Worm (Caenorhabditis elegans) whole organism, mixed stage, embryonic: ENCODE data around the gene pas-2.

ENCODE experiments used
- M03D4.4 ChIP-seq: sonication (generic microtip); optimal IDR thresholded peaks from 2 replicates; lab custom pipeline; 2017; ENCODE audit warnings: mild to moderate bottlenecking, missing genetic modification characterization, missing compliant biosample characterization
- bed-3 ChIP-seq: fragments of 200-800 bp; sonication (Bioruptor generic); optimal IDR thresholded peaks from 3 replicates; lab custom pipeline; 2018; ENCODE audit warnings: mild to moderate bottlenecking, missing genetic modification characterization, moderate library complexity, missing compliant biosample characterization
- blmp-1 ChIP-seq: fragments of 150-350 bp; optimal IDR thresholded peaks from 2 replicates; lab custom pipeline; 2014; ENCODE audit warnings: missing biosample characterization, missing genetic modification characterization
- ceh-39 ChIP-seq: fragments of 150-350 bp; optimal IDR thresholded peaks from 2 replicates; lab custom pipeline; 2014; ENCODE audit warnings: missing biosample characterization, missing genetic modification characterization
- ceh-43 ChIP-seq: fragments of 200-800 bp; sonication (Bioruptor generic); optimal IDR thresholded peaks from 2 replicates; lab custom pipeline; 2018; ENCODE audit warnings: mild to moderate bottlenecking, missing genetic modification characterization, moderate library complexity, missing compliant biosample characterization
- ceh-83 ChIP-seq: fragments of 200-800 bp; sonication (Bioruptor generic); optimal IDR thresholded peaks from 2 replicates; lab custom pipeline; 2018; ENCODE audit warnings: mild to moderate bottlenecking, missing genetic modification characterization, missing compliant biosample characterization
- ces-1 ChIP-seq: fragments of 150-350 bp; optimal IDR thresholded peaks from 2 replicates; lab custom pipeline; 2014; ENCODE audit warnings: missing biosample characterization, missing genetic modification reagents, missing genetic modification characterization
- cnd-1 ChIP-seq: fragments of 200-800 bp; sonication (Bioruptor generic); optimal IDR thresholded peaks from 2 replicates; lab custom pipeline; 2018; ENCODE audit warnings: mild to moderate bottlenecking, missing genetic modification characterization, missing compliant biosample characterization
- drap-1 ChIP-seq: fragments of 200-800 bp; sonication (Bioruptor generic); optimal IDR thresholded peaks from 3 replicates; lab custom pipeline; 2018; ENCODE audit warnings: mild to moderate bottlenecking, missing genetic modification characterization, missing compliant biosample characterization
- elt-3 ChIP-seq: fragments of 150-350 bp; optimal IDR thresholded peaks from 2 replicates; lab custom pipeline; 2014; ENCODE audit warnings: missing biosample characterization, missing genetic modification characterization
- flh-1 ChIP-seq: fragments of 200-800 bp; sonication (Bioruptor generic); optimal IDR thresholded peaks from 2 replicates; lab custom pipeline; 2018; ENCODE audit warnings: mild to moderate bottlenecking, missing genetic modification characterization, moderate library complexity, missing compliant biosample characterization
- ham-2 ChIP-seq: fragments of 200-800 bp; sonication (Bioruptor generic); optimal IDR thresholded peaks from 2 replicates; lab custom pipeline; 2018; ENCODE audit warnings: mild to moderate bottlenecking, missing genetic modification characterization, missing compliant biosample characterization
- hlh-1 ChIP-seq: fragments of 150-350 bp; optimal IDR thresholded peaks from 2 replicates; lab custom pipeline; 2014; ENCODE audit warnings: missing biosample characterization, missing genetic modification reagents, missing genetic modification characterization
- lin-32 ChIP-seq: fragments of 200-800 bp; sonication (Bioruptor generic); optimal IDR thresholded peaks from 2 replicates; lab custom pipeline; 2018; ENCODE audit warnings: mild to moderate bottlenecking, missing genetic modification characterization, missing compliant biosample characterization
- mab-5 ChIP-seq: fragments of 150-350 bp; optimal IDR thresholded peaks from 2 replicates; lab custom pipeline; 2014; ENCODE audit warnings: missing biosample characterization, missing genetic modification characterization
- mep-1 ChIP-seq: fragments of 150-350 bp; optimal IDR thresholded peaks from 2 replicates; lab custom pipeline; 2017; ENCODE audit warnings: missing biosample characterization, missing genetic modification reagents, missing genetic modification characterization, inconsistent platforms
- nhr-12 ChIP-seq: fragments of 150-350 bp; optimal IDR thresholded peaks from 2 replicates; lab custom pipeline; 2014; ENCODE audit warnings: missing biosample characterization, missing genetic modification characterization
- nhr-2 ChIP-seq: fragments of 150-350 bp; optimal IDR thresholded peaks from 2 replicates; lab custom pipeline; 2014; ENCODE audit warnings: missing biosample characterization, missing genetic modification characterization
- nhr-237 ChIP-seq: fragments of 150-350 bp; optimal IDR thresholded peaks from 2 replicates; lab custom pipeline; 2014; ENCODE audit warnings: missing biosample characterization, missing genetic modification characterization
- nhr-28 ChIP-seq: fragments of 150-350 bp; optimal IDR thresholded peaks from 2 replicates; lab custom pipeline; 2014; ENCODE audit warnings: missing biosample characterization, missing genetic modification characterization
- nhr-76 ChIP-seq: sonication (generic microtip); optimal IDR thresholded peaks from 2 replicates; lab custom pipeline; 2017; ENCODE audit warnings: missing biosample characterization, missing genetic modification characterization
- pha-4 ChIP-seq: fragments of 150-350 bp; optimal IDR thresholded peaks from 2 replicates; lab custom pipeline; 2018; ENCODE audit warnings: missing biosample characterization, missing genetic modification reagents, missing genetic modification characterization
- sem-2 ChIP-seq: fragments of 200-800 bp; sonication (Bioruptor generic); optimal IDR thresholded peaks from 2 replicates; lab custom pipeline; 2018; ENCODE audit warnings: mild to moderate bottlenecking, missing genetic modification characterization, missing compliant biosample characterization
- snpc-4 ChIP-seq: fragments of 150-350 bp; optimal IDR thresholded peaks from 2 replicates; lab custom pipeline; 2014; ENCODE audit warnings: missing biosample characterization, missing genetic modification characterization
- sptf-1 ChIP-seq: sonication (generic microtip); optimal IDR thresholded peaks from 2 replicates; lab custom pipeline; 2017; ENCODE audit warnings: mild to moderate bottlenecking, missing genetic modification characterization, moderate library complexity, missing compliant biosample characterization
- tbx-8 ChIP-seq: fragments of 200-800 bp; sonication (Bioruptor generic); optimal IDR thresholded peaks from 2 replicates; lab custom pipeline; 2018; ENCODE audit warnings: mild to moderate bottlenecking, missing genetic modification characterization, moderate library complexity, missing compliant biosample characterization
- unc-120 ChIP-seq: sonication (generic microtip); optimal IDR thresholded peaks from 2 replicates; lab custom pipeline; 2017; ENCODE audit warnings: missing genetic modification characterization, missing compliant biosample characterization; ENCODE audit not compliant: poor library complexity, severe bottlenecking
- unc-39 ChIP-seq: fragments of 150-350 bp; optimal IDR thresholded peaks from 2 replicates; lab custom pipeline; 2014; ENCODE audit warnings: missing biosample characterization, missing genetic modification characterization
- unc-62 ChIP-seq: fragments of 150-350 bp; optimal IDR thresholded peaks from 2 replicates; lab custom pipeline; 2014; ENCODE audit warnings: missing biosample characterization, missing genetic modification reagents, missing genetic modification characterization
- ztf-11 ChIP-seq: fragments of 150-350 bp; optimal IDR thresholded peaks from 2 replicates; lab custom pipeline; 2014; ENCODE audit warnings: missing biosample characterization, missing genetic modification characterization

The pas-2 gene

DNA sequence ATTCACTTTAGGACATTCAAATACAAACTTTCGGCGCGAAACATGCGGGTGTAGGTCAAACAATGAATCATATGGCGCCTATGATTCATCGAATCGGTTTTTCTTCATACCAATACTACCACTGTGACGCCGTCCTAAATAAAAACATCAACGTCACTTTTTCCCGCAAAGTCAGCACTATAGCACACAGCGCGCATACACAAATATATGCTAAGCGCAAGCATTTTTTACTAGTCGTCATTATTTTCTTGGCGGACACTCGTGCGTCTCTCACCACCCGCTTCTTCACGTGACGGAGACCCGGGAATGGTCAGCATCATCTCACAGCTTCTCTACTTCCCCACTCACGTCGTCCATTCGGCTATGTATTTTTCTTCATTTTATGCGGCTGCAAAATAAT, 47.0 kb upstream of the pas-2 start:
- no peak for TF ChIP-seq pha-4
- no peak for TF ChIP-seq sem-2 (GFP tag; lab: Kevin White, UChicago)
- no peak for TF ChIP-seq bed-3 (GFP tag; lab: Kevin White, UChicago)
- no peak for TF ChIP-seq nhr-28 (tag; lab: Kevin White, UChicago)
- no peak for TF ChIP-seq ham-2 (GFP tag; lab: Kevin White, UChicago)
- TF ChIP-seq mab-5 (tag; lab: Kevin White, UChicago): no peak
- no peak for TF ChIP-seq nhr-76 (tag; lab: Kevin White, UChicago)
- TF ChIP-seq nhr-237 (tag; lab: Kevin White, UChicago): no peak
- TF ChIP-seq drap-1 (GFP tag; lab: Kevin White, UChicago): no peak
- TF ChIP-seq unc-120 (tag; lab: Kevin White, UChicago): no peak
- no peak for TF ChIP-seq unc-39 (tag; lab: Kevin White, UChicago)
- TF ChIP-seq, all 35 proteins: peak for 0

DNA sequence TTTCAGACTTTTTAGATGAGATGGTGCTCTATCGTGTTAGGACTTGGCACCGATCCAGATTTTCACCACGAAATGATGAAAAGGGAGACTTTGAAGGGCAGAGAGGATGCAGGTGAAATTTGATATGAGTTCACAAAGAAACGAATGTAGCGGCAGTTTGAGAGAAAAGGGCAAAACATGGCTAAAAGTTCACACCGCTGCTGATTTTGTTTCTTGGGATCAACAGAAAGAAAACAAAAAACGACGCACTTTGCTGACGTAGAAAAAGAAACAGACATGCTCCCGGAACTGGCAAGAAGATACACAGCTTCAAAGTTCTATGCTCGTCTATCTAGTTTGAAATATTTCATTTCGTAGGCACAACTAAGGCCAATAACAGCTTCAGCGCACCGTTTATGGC, 46.6 kb upstream of the pas-2 start:
- TF ChIP-seq nhr-12 (tag; lab: Kevin White, UChicago): no peak

DNA sequence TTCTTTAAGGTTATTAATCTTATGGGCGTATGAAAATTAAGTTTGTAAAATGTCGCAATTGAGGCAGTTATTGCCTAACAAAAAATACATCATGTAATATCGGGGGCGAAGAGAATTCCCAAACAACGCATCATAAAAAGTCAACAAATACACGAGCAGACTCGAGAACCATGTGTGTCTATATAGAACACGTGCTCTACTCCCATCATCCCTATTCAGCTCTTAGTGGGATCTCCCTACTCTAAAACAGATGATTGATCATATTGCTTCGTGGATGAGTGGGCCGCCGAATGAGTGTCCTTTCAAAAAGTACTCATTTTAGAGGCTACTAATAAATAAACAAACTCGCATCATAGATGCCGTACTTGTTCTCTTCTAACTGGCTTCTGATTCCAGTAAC, 45.7 kb upstream of the pas-2 start:
- TF ChIP-seq unc-62 (no peak), pha-4 (no peak), nhr-2 (tag; lab: Kevin White, UChicago) (no peak), ceh-43 (no peak), tbx-8 (GFP tag; lab: Kevin White, UChicago) (no peak), snpc-4 (no peak), flh-1 (GFP tag; lab: Kevin White, UChicago) (no peak), cnd-1 (tag; lab: Kevin White, UChicago) (no peak), nhr-237 (tag; lab: Kevin White, UChicago) (no peak), unc-39 (tag; lab: Kevin White, UChicago) (no peak), sptf-1 (tag; lab: Kevin White, UChicago) (no peak), ceh-83 (GFP tag; lab: Kevin White, UChicago) (no peak), nhr-28 (tag; lab: Kevin White, UChicago) (no peak), mep-1 (tag; lab: Kevin White, UChicago) (no peak)

DNA sequence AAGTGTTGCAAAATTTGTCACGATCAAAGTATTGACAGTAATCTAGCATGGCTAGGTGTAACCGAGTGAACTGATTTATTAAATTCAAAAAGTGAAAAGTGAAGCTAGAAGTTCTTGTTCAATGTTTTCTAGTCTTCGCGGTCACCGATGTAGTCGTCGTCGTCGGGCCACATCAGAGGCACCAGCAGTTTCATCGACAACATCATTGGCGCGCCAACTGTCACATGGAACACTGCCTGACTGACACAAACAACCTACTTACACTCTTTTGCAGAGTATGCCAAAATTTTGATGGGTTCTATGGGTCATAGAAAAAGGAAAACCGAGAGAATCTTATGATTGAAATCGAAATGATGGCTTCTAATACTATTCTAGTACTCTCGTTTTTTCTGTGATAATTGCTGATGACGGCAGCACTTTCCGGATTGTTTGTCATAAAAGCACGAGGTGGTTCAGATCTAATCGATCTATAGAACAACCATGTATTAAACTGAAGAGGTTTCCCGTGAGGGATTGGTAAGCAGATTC, 44.7 kb upstream of the pas-2 start:
- TF ChIP-seq sptf-1 (tag; lab: Kevin White, UChicago) (no peak), tbx-8 (GFP tag; lab: Kevin White, UChicago) (no peak), unc-39 (tag; lab: Kevin White, UChicago) (no peak), blmp-1 (tag; lab: Kevin White, UChicago) (no peak), lin-32 (GFP tag; lab: Kevin White, UChicago) (no peak), hlh-1 (no peak), ceh-43 (no peak), ceh-39 (tag; lab: Kevin White, UChicago) (no peak), sem-2 (GFP tag; lab: Kevin White, UChicago) (no peak)

DNA sequence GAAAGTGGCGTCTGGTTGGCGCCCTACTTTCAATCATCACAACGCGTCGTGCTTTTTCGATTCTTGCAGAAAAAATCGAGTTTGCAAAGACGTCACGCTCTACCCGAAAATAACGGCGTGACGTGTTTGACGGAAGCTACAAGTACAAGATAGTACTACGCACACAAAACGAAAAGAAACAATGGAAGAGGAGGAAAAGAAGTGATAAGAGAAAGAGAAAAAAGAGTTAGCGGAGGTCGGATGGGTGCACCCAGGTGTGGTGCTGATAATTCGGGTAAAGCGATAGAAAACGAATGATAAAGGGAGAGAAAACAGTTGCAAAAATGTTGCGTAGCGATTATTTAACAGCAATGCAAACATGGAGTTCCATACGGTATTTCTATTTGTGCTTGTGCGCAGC, 43.5 kb upstream of the pas-2 start:
- TF ChIP-seq flh-1 (GFP tag; lab: Kevin White, UChicago) (no peak), sem-2 (GFP tag; lab: Kevin White, UChicago) (no peak), cnd-1 (tag; lab: Kevin White, UChicago) (no peak), ceh-43 (no peak), unc-62 (no peak), ztf-11 (tag; lab: Kevin White, UChicago) (no peak), elt-3 (tag; lab: Kevin White, UChicago) (no peak), mep-1 (tag; lab: Kevin White, UChicago) (no peak), nhr-2 (tag; lab: Kevin White, UChicago) (no peak), lin-32 (GFP tag; lab: Kevin White, UChicago) (no peak)

DNA sequence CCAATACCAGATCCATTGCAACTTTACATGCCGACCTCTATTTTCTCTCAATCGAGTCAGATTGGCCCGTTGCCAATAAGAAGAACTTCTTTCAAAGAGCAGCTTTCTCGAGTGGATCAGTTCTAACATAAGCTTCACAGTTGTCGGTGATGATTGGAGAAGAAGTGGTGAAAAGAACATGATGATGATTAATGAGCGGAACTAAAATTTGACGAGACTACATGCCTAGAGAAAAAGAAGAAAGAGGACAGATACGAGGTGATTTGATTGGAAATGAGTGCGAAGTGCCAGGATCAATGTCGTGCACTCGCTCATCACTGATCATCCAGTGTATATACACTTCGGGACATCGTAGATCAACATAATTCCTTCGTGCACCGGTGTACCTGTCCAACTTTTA, 42.5 kb upstream of the pas-2 start:
- TF ChIP-seq nhr-12 (tag; lab: Kevin White, UChicago) (no peak), sptf-1 (tag; lab: Kevin White, UChicago) (no peak), bed-3 (GFP tag; lab: Kevin White, UChicago) (no peak), sem-2 (GFP tag; lab: Kevin White, UChicago) (no peak), unc-62 (peak; percentile 98), hlh-1 (peak; percentile 13), unc-120 (tag; lab: Kevin White, UChicago) (peak; percentile 12), tbx-8 (GFP tag; lab: Kevin White, UChicago) (no peak), mab-5 (tag; lab: Kevin White, UChicago) (peak; percentile 59), blmp-1 (tag; lab: Kevin White, UChicago) (no peak), ceh-39 (tag; lab: Kevin White, UChicago) (no peak), cnd-1 (tag; lab: Kevin White, UChicago) (no peak), ces-1 (GFP tag; lab: Kevin White, UChicago) (no peak), nhr-2 (tag; lab: Kevin White, UChicago) (no peak), M03D4.4 (tag; lab: Kevin White, UChicago) (no peak)
- TF ChIP-seq, all 35 proteins: peak for 4
